Worm (Caenorhabditis elegans): ENCODE results near the gene T14B4.19.
A peak's percentile ranks its signal among the peaks of the same experiment; 100 is the strongest.

Gene T14B4.19

DNA sequence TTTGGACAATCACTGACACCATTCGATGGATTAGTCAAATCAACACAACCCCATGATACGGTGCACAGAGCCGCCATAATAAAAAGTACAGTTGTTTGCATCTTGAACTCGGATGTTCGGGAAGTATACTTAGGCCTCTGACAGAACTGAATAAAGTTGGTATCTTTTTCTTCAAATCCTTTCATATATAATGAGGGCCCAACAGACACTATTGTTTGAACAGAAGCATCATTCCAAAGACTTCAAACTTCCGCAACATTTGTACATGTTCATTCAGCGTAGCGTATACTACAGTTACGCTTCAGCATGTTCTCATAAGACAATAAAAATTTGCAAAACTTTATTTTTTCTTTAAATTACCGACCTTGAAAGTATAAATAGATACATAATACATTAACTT, 39.3 kb upstream of the T14B4.19 start, which contains the start of gene F41G3.19:
Gene F41G3.19 (minus strand): TSS at position 101 of the 400 bp plus-strand sequence.
- TF ChIP-seq unc-62 (GFP tag; optimal IDR thresholded peaks at IDR 0.05) (no peak), nhr-10 (tag; optimal IDR thresholded peaks at IDR 0.05) (no peak), ZK546.5 (tag; optimal IDR thresholded peaks at IDR 0.05) (no peak), nhr-21 (tag; optimal IDR thresholded peaks at IDR 0.05) (no peak), nhr-12 (tag; optimal IDR thresholded peaks at IDR 0.05) (no peak), ztf-1 (GFP tag; conservative IDR thresholded peaks at IDR 0.05) (no peak), sma-9 (GFP tag; optimal IDR thresholded peaks at IDR 0.05) (no peak), sma-9 (tag; optimal IDR thresholded peaks at IDR 0.05) (no peak), lin-39 (tag; optimal IDR thresholded peaks at IDR 0.05) (no peak), ztf-4 (tag; optimal IDR thresholded peaks at IDR 0.05) (no peak), nhr-237 (tag; optimal IDR thresholded peaks at IDR 0.05) (no peak)

DNA sequence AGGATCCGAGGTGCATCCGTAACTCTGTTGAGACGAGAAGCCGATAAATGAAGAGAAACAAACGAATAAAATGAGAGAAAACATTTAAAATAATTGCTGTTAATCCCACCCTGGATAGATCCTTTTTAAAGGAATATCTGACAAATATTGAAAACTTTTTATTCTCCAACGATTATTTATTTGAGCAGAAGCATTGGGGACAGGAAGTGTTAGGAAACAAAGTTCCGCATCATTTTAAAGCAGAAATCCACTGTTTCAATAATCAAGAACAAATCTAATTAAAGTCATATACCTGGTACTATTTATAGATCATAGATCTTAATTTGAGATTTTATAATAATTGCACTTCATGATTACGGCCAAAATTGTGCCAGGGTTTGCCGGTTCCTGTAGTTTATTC, 38.2 kb upstream of the T14B4.19 start, which contains the start of gene F41G3.20:
Gene F41G3.20 (minus strand): TSS at position 101 of the 400 bp plus-strand sequence.
- TF ChIP-seq nhr-77 (tag; optimal IDR thresholded peaks at IDR 0.05) = no peak
- no peak for TF ChIP-seq nhr-6 (tag; optimal IDR thresholded peaks at IDR 0.05)
- TF ChIP-seq Y55F3AM.14 (GFP tag; optimal IDR thresholded peaks at IDR 0.05) = no peak
- TF ChIP-seq C34F6.9 (tag; optimal IDR thresholded peaks at IDR 0.05) = no peak
- TF ChIP-seq nhr-21 (tag; optimal IDR thresholded peaks at IDR 0.05) = no peak
- no peak for TF ChIP-seq unc-39 (tag; optimal IDR thresholded peaks at IDR 0.05)
- TF ChIP-seq nhr-25 (tag; optimal IDR thresholded peaks at IDR 0.05) = no peak
- TF ChIP-seq fos-1 (tag; optimal IDR thresholded peaks at IDR 0.05) = no peak
- TF ChIP-seq ztf-4 (tag; optimal IDR thresholded peaks at IDR 0.05) = no peak
- no peak for TF ChIP-seq lin-13 (GFP tag; optimal IDR thresholded peaks at IDR 0.05)
- no peak for TF ChIP-seq lsy-2 (tag; optimal IDR thresholded peaks at IDR 0.05)
- TF ChIP-seq nhr-12 (tag; optimal IDR thresholded peaks at IDR 0.05) = no peak

DNA sequence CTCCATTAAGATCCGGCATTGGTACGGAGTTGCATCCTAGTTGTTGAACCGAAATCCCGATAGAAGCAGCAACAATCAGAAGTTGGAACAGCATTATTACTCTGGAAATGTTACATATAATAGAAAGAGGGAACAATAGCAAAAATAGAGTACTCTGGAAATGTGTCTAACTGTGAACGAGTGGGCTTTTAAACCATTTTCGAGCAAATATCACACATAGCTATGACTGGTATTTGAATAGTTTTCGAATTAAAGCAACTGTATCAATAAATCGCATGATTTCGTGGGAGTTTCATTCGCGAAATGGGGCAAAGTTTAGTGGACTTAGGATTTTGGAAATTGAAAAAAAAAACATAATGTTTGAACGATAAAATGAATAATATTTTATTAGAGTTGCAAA, 36.7 kb upstream of the T14B4.19 start, which contains the start of gene F41G3.10:
Gene F41G3.10 (minus strand): TSS at position 101 of the 400 bp plus-strand sequence.
- TF ChIP-seq zag-1 (tag; optimal IDR thresholded peaks at IDR 0.05) (no peak), ceh-16 (tag; optimal IDR thresholded peaks at IDR 0.05) (no peak), nhr-12 (tag; optimal IDR thresholded peaks at IDR 0.05) (no peak), elt-1 (tag; optimal IDR thresholded peaks at IDR 0.05) (no peak), alr-1 (tag; optimal IDR thresholded peaks at IDR 0.05) (no peak), lin-13 (GFP tag; optimal IDR thresholded peaks at IDR 0.05) (no peak), ZK546.5 (tag; optimal IDR thresholded peaks at IDR 0.05) (no peak), C34F6.9 (tag; optimal IDR thresholded peaks at IDR 0.05) (no peak), nhr-129 (tag; optimal IDR thresholded peaks at IDR 0.05) (no peak), nhr-11 (tag; optimal IDR thresholded peaks at IDR 0.05) (no peak), sma-3 (GFP tag; optimal IDR thresholded peaks at IDR 0.05) (no peak), crh-2 (tag; optimal IDR thresholded peaks at IDR 0.05) (no peak)

DNA sequence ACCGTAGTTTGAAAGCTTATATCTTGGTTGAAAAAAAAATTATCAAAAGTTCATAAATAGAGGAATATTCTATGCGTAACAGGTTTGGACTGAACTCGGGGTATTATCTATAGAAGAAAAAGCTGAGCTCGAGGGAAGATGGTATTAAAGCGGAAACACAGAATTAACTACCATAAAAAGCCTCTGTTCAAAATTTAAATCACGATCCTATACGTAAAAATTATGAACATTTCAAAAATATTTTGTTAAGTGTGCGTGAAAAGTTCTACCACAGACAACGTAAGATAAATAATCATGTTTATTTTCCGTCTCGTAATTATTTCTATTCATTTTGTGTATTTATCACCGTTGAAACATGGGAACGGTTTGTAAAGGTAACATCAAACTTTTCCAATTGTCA, 33.7 kb upstream of the T14B4.19 start, which contains the start of gene F41G3.5:
Gene F41G3.5 (plus strand): TSS at position 301 of the 400 bp plus-strand sequence.
- TF ChIP-seq elt-1 (tag; optimal IDR thresholded peaks at IDR 0.05) = no peak
- no peak for TF ChIP-seq ama-1 (optimal IDR thresholded peaks at IDR 0.05)
- no peak for TF ChIP-seq snpc-4 (tag; optimal IDR thresholded peaks at IDR 0.05)

DNA sequence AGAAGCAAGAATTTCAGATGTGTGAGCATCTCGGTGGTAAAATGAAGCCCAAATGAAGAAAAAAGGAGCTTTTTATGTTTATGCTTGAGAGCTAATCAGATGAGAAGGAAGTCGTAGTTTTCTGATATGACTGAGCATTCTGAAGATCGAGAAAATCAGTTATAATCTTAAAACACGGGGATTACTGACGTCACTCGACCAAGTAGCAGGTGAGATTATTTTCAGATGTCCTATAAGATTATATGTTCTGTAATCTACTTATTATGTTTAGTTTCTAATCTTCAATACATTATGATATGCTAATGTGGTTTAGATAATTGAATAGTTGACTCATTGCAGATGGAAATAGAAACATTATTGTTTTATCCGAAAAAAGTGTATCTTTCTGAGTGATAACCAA, 33.1 kb upstream of the T14B4.19 start, which contains the start of gene ins-14:
Gene ins-14 (minus strand): TSS at position 32 of the 400 bp plus-strand sequence.
- TF ChIP-seq sma-9 (GFP tag; optimal IDR thresholded peaks at IDR 0.05) (peak; percentile 33), sma-9 (tag; optimal IDR thresholded peaks at IDR 0.05) (no peak), nhr-10 (tag; optimal IDR thresholded peaks at IDR 0.05) (no peak)

DNA sequence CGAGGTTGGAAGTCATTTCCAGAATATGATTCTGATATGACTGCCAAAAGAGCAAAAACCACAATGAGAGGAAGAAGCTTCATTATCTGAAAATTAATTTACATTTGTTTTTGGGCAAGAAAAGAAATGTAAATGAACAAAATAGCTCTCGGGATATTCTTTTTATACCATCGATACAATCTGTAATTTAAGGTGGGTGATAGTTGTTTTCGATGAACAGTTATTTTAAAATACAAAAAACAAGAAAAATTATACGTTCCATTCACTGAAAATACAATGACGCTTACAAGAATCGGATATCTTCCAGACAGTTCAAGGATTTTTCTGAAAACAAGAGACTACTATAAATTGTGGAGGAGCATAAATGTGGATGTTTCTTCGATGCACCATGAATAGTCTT, 31.9 kb upstream of the T14B4.19 start, which contains the start of gene ins-15:
Gene ins-15 (minus strand): TSS at position 101 of the 400 bp plus-strand sequence.
- TF ChIP-seq F13H6.1 (tag; optimal IDR thresholded peaks at IDR 0.05) (no peak), sma-3 (GFP tag; optimal IDR thresholded peaks at IDR 0.05) (no peak), R02D3.7 (tag; optimal IDR thresholded peaks at IDR 0.05) (no peak)

DNA sequence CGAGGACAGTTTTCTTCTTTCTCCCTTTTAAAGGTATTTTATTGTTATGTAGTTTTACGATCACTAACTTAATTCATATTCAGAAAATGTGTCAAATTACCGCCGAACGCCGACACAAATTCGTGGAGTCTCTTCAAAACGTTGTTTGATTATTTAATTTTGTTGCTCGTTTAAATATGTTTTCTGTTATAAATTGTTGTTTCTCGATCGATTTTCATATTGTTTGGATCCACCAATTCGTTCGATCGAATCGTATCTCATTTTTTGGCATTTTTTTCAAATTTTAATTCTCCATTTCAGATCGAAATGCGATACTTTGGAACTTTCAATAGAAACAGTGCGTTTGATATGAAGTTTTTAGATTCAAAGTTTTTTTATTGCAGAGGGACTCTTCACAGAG, 29.9 kb upstream of the T14B4.19 start, which contains the start of gene F41G3.6:
Gene F41G3.6 (plus strand): TSS at position 301 of the 400 bp plus-strand sequence.
- TF ChIP-seq fos-1 (tag; optimal IDR thresholded peaks at IDR 0.05) (no peak), zag-1 (tag; optimal IDR thresholded peaks at IDR 0.05) (no peak), ztf-1 (GFP tag; conservative IDR thresholded peaks at IDR 0.05) (no peak), ceh-16 (tag; optimal IDR thresholded peaks at IDR 0.05) (no peak), C34F6.9 (tag; optimal IDR thresholded peaks at IDR 0.05) (no peak), nhr-237 (tag; optimal IDR thresholded peaks at IDR 0.05) (no peak), lin-11 (tag; optimal IDR thresholded peaks at IDR 0.05) (no peak), peb-1 (tag; optimal IDR thresholded peaks at IDR 0.05) (no peak)
